Worm (Caenorhabditis elegans): Measurements from ENCODE around the gene pals-37.

pals-37 gene

DNA sequence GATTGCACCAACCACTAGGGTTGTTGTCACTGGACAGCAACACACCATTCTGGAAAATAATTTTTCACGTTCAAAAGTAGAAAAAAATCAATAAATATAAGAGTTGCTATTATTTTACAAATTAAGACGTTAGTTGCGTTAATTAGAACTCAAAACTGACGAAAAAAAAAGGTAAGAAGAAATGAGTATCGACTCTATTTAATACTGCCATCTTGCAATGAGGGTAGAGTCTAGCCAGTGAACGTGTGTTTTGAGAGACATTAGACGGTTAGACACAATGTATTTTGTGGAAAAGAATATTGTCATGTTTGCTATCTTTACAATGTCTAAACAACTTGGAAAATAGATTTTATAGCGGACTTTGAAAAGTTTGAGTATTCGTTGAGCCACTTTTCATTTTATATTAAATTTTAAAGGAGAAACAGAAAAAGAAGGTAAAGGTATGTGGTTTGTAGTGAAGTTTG, 27.6 kb downstream of the pals-37 start, which contains the start of gene cdr-6:
cdr-6 (minus strand) TSS at position 51 of the 464 bp plus-strand sequence.
- TF ChIP-seq npax-4 (tag; optimal IDR thresholded peaks at IDR 0.05) (no peak), pha-4 (tag; optimal IDR thresholded peaks at IDR 0.05) (no peak), tbx-2 (tag; optimal IDR thresholded peaks at IDR 0.05) (no peak), pros-1 (tag; optimal IDR thresholded peaks at IDR 0.05) (no peak), elt-4 (tag; optimal IDR thresholded peaks at IDR 0.05) (no peak), ceh-34 (tag; optimal IDR thresholded peaks at IDR 0.05) (no peak), ceh-18 (tag; optimal IDR thresholded peaks at IDR 0.05) (no peak), lin-11 (tag; optimal IDR thresholded peaks at IDR 0.05) (no peak), ceh-48 (tag; optimal IDR thresholded peaks at IDR 0.05) (no peak), mec-3 (tag; optimal IDR thresholded peaks at IDR 0.05; ENCODE audit: borderline replicate concordance) (no peak), hlh-30 (tag; optimal IDR thresholded peaks at IDR 0.05; ENCODE audit: insufficient read depth) (no peak), eyg-1 (tag; optimal IDR thresholded peaks at IDR 0.05) (no peak), gmeb-2 (tag; optimal IDR thresholded peaks at IDR 0.05) (no peak), unc-42 (tag; optimal IDR thresholded peaks at IDR 0.05) (no peak), rnt-1 (tag; optimal IDR thresholded peaks at IDR 0.05) (no peak), syd-9 (tag; optimal IDR thresholded peaks at IDR 0.05) (no peak), ceh-30 (tag; optimal IDR thresholded peaks at IDR 0.05) (no peak), elt-2 (tag; optimal IDR thresholded peaks at IDR 0.05) (no peak), madf-2 (tag; optimal IDR thresholded peaks at IDR 0.05) (no peak)

DNA sequence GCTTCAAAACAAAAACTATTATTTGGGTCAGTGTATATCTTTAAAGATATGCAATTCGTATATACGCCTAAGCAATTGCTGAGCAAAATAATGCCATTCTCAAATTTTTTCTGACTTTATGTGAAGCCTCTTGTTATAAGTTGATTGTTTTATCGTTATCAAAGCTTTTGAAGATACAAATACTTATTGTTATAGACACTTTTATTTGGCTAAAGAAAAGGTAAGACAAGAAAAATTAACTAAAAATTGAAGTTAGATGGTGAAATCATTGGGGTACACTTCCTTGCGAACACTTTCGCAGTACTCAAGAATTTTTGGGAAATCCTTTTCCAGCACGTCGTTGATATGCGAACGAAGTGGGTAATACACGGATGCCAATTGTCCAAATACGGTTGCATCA, 29.0 kb downstream of the pals-37 start:
- no peak for TF ChIP-seq hlh-15 (tag; optimal IDR thresholded peaks at IDR 0.05)
- TF ChIP-seq unc-42 (tag; optimal IDR thresholded peaks at IDR 0.05), result no peak

DNA sequence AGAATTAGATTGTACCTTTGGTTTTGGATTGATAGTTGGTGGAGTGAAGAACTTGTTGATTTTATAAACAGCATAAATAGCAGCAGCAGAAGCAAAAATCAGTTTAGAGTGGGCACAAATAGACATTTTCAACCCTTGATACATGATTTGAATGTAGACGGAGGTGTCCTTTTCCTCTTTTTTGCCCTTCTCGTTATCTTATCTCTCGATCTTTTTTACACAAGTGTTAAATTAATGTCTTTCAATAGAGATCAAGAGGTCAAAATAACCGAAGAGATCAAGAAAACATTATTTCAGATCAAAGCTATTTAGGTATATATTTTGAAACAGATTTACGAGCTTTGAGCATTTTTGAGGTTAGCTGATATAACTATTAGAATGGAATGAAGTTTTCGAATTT, 29.4 kb downstream of the pals-37 start, which contains the start of gene cdr-7:
cdr-7 (minus strand) TSS at position 205 of the 400 bp plus-strand sequence.
- no peak for TF ChIP-seq K02D7.2 (tag; optimal IDR thresholded peaks at IDR 0.05)

DNA sequence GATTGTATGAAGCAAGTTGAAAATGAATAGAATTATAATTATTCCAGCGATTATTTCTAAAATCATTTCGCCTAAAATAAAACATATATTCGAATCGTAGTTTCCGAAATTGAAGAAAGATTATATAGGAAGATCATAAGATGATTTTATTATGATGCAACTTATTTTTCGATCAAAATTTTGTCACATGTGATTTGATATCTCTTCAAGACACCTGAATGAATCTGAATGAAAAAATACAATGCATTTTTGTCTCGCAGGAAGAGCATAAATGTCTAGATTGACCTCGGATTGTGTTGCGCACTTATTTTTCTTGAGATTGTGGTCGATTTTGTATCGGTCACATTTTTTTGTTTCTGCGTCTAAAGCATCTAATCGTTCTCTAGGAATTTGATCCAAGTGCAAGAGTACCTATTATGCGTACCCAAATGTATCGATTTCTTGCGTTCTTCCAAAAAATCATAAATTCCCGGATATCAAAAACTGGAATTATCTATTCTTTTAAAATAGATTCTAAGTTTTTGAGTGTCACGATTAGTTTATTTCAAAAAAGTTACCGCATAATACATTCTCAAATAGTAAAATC, 30.8 kb downstream of the pals-37 start, which contains the start of gene hrg-2:
hrg-2 (minus strand) TSS at position 98 of the 586 bp plus-strand sequence.
- TF ChIP-seq K02D7.2 (tag; optimal IDR thresholded peaks at IDR 0.05) (no peak), K09A11.1 (tag; optimal IDR thresholded peaks at IDR 0.05; ENCODE audit: insufficient read depth) (no peak), sox-2 (GFP tag; IDR thresholded peaks at IDR 0.05) (no peak), unc-55 (GFP tag; optimal IDR thresholded peaks at IDR 0.05) (no peak), tbx-7 (tag; optimal IDR thresholded peaks at IDR 0.05) (no peak), hlh-6 (tag; optimal IDR thresholded peaks at IDR 0.05) (no peak), pha-2 (tag; optimal IDR thresholded peaks at IDR 0.05) (no peak), ref-2 (tag; optimal IDR thresholded peaks at IDR 0.05) (no peak), elt-4 (tag; optimal IDR thresholded peaks at IDR 0.05) (no peak), tbx-2 (tag; optimal IDR thresholded peaks at IDR 0.05) (no peak), ets-4 (tag; optimal IDR thresholded peaks at IDR 0.05) (no peak), ceh-2 (tag; optimal IDR thresholded peaks at IDR 0.05) (no peak)

- no peak for TF ChIP-seq pha-4 (tag; optimal IDR thresholded peaks at IDR 0.05)
- TF ChIP-seq ama-1 (optimal IDR thresholded peaks at IDR 0.05), result no peak
- no peak for TF ChIP-seq elt-4 (tag; optimal IDR thresholded peaks at IDR 0.05)
- no peak for TF ChIP-seq Y22D7AL.16 (tag; optimal IDR thresholded peaks at IDR 0.05)
- no peak for TF ChIP-seq elt-2 (tag; optimal IDR thresholded peaks at IDR 0.05)
- TF ChIP-seq unc-86 (tag; optimal IDR thresholded peaks at IDR 0.05), result no peak
- no peak for TF ChIP-seq sox-4 (tag; optimal IDR thresholded peaks at IDR 0.05)
These were observed 32.3 kb downstream of the pals-37 start for ce11 chrV:12408996-12409395.

Measured in whole organism, late embryonic.